Worm (Caenorhabditis elegans) whole organism, L1 larva: ENCODE results near the gene C08E8.3.

ENCODE experiments used
- C04F5.9 ChIP-seq: sonication (generic microtip); optimal IDR thresholded peaks from 2 replicates; lab custom pipeline; 2016; ENCODE audit warnings: missing genetic modification characterization, missing compliant biosample characterization
- C16A3.4 ChIP-seq: fragments of 150-350 bp; optimal IDR thresholded peaks from 2 replicates; lab custom pipeline; 2014; ENCODE audit warnings: missing biosample characterization, missing genetic modification characterization
- C34B4.2 ChIP-seq: sonication (generic microtip); optimal IDR thresholded peaks from 2 replicates; lab custom pipeline; 2017; ENCODE audit warnings: mild to moderate bottlenecking, missing genetic modification characterization, missing compliant biosample characterization
- F16B12.6 ChIP-seq: fragments of 150-350 bp; optimal IDR thresholded peaks from 2 replicates; lab custom pipeline; 2014; ENCODE audit warnings: missing biosample characterization, missing genetic modification characterization
- Y116A8C.19 ChIP-seq: sonication (generic microtip); optimal IDR thresholded peaks from 2 replicates; lab custom pipeline; 2016; ENCODE audit warnings: missing compliant biosample characterization, missing genetic modification characterization, borderline replicate concordance
- aha-1 ChIP-seq: fragments of 150-350 bp; optimal IDR thresholded peaks from 2 replicates; lab custom pipeline; 2014; ENCODE audit warnings: missing biosample characterization, missing genetic modification characterization
- alr-1 ChIP-seq: fragments of 200-800 bp; sonication (Bioruptor generic); optimal IDR thresholded peaks from 2 replicates; lab custom pipeline; 2018; ENCODE audit warnings: borderline replicate concordance, mild to moderate bottlenecking, missing genetic modification characterization, missing compliant biosample characterization
- blmp-1 ChIP-seq: fragments of 150-350 bp; optimal IDR thresholded peaks from 2 replicates; lab custom pipeline; 2014; ENCODE audit warnings: missing biosample characterization, missing genetic modification characterization
- ceh-88 ChIP-seq: fragments of 200-800 bp; sonication (Bioruptor generic); IDR thresholded peaks from 2 replicates; pipeline ENCODE4 v1.3.6; 2022; ENCODE audit warnings: missing genetic modification characterization, missing compliant biosample characterization
- ceh-90 ChIP-seq: sonication (generic microtip); optimal IDR thresholded peaks from 2 replicates; lab custom pipeline; 2016; ENCODE audit warnings: missing genetic modification characterization, missing compliant biosample characterization
- ces-1 ChIP-seq: fragments of 150-350 bp; optimal IDR thresholded peaks from 2 replicates; lab custom pipeline; 2014; ENCODE audit warnings: missing biosample characterization, missing genetic modification reagents, missing genetic modification characterization
- efl-1 ChIP-seq, 4 experiments: fragments of 150-350 bp; optimal IDR thresholded peaks in 3 of 4; peaks in 1 of 4; 1 replicate in 1 of 4; 2 replicates in 3 of 4; lab custom pipeline; 2014; ENCODE audit warnings: missing biosample characterization in 2 of 4, missing genetic modification characterization in 2 of 4, missing genetic modification reagents in 2 of 4
- elt-2 ChIP-seq: sonication (generic microtip); optimal IDR thresholded peaks from 2 replicates; lab custom pipeline; 2016; ENCODE audit warnings: missing genetic modification characterization, mild to moderate bottlenecking, inconsistent platforms, missing compliant biosample characterization, missing genetic modification reagents
- elt-3 ChIP-seq, 6 experiments: fragments of 150-350 bp in 1 of 6; sonication (generic microtip); optimal IDR thresholded peaks; 2 replicates each; lab custom pipeline; 2017 to 2018; ENCODE audit warnings: missing biosample characterization in 6 of 6, missing genetic modification characterization in 6 of 6, inconsistent platforms in 1 of 6
- fos-1 ChIP-seq: fragments of 150-350 bp; optimal IDR thresholded peaks from 2 replicates; lab custom pipeline; 2014; ENCODE audit warnings: missing biosample characterization, missing genetic modification characterization
- grh-1 ChIP-seq: fragments of 200-800 bp; sonication (Bioruptor generic); IDR thresholded peaks from 2 replicates; pipeline ENCODE4 v1.3.6; 2022; ENCODE audit warnings: missing genetic modification reagents, missing genetic modification characterization, missing compliant biosample characterization
- hlh-4 ChIP-seq: sonication (generic microtip); optimal IDR thresholded peaks from 2 replicates; lab custom pipeline; 2016; ENCODE audit warnings: mild to moderate bottlenecking, missing genetic modification characterization, missing compliant biosample characterization
- hpl-2 ChIP-seq: fragments of 150-350 bp; optimal IDR thresholded peaks from 2 replicates; lab custom pipeline; 2014; ENCODE audit warnings: missing biosample characterization, missing genetic modification reagents, missing genetic modification characterization
- irx-1 ChIP-seq: sonication (generic microtip); optimal IDR thresholded peaks from 2 replicates; lab custom pipeline; 2016; ENCODE audit warnings: missing genetic modification characterization, missing compliant biosample characterization
- isw-1 ChIP-seq: fragments of 200-800 bp; sonication (Bioruptor generic); IDR thresholded peaks from 2 replicates; pipeline ENCODE4 v1.3.6; 2022; ENCODE audit warnings: missing genetic modification characterization, missing compliant biosample characterization
- jun-1 ChIP-seq: fragments of 150-350 bp; optimal IDR thresholded peaks from 2 replicates; lab custom pipeline; 2014; ENCODE audit warnings: missing biosample characterization, missing genetic modification reagents, missing genetic modification characterization
- lin-13 ChIP-seq: fragments of 150-350 bp; optimal IDR thresholded peaks from 2 replicates; lab custom pipeline; 2014; ENCODE audit warnings: missing biosample characterization, missing genetic modification reagents, missing genetic modification characterization
- lin-15B ChIP-seq: fragments of 150-350 bp; sonication (generic microtip); optimal IDR thresholded peaks from 3 replicates; lab custom pipeline; 2014; ENCODE audit warnings: missing biosample characterization, missing genetic modification characterization
- lin-35 ChIP-seq, 2 experiments: fragments of 150-350 bp; optimal IDR thresholded peaks; 2 replicates each; lab custom pipeline; 2014; ENCODE audit warnings: missing biosample characterization in 2 of 2, missing genetic modification characterization in 2 of 2, missing genetic modification reagents in 2 of 2
- lin-39 ChIP-seq: fragments of 150-350 bp; optimal IDR thresholded peaks from 2 replicates; lab custom pipeline; 2014; ENCODE audit warnings: missing biosample characterization, missing genetic modification reagents, missing genetic modification characterization
- mef-2 ChIP-seq: fragments of 150-350 bp; optimal IDR thresholded peaks from 2 replicates; lab custom pipeline; 2014; ENCODE audit warnings: missing biosample characterization, missing genetic modification characterization
- nhr-11 ChIP-seq: fragments of 150-350 bp; optimal IDR thresholded peaks from 2 replicates; lab custom pipeline; 2014; ENCODE audit warnings: missing biosample characterization, missing genetic modification characterization
- nhr-12 ChIP-seq: sonication (generic microtip); optimal IDR thresholded peaks from 2 replicates; lab custom pipeline; 2017; ENCODE audit warnings: missing biosample characterization, missing genetic modification characterization
- nhr-19 ChIP-seq: fragments of 200-800 bp; sonication (Bioruptor generic); conservative IDR thresholded peaks from 2 replicates; pipeline ENCODE4 v1.3.6; 2022; ENCODE audit warnings: missing genetic modification characterization, missing compliant biosample characterization
- nhr-237 ChIP-seq: fragments of 150-350 bp; optimal IDR thresholded peaks from 2 replicates; lab custom pipeline; 2014; ENCODE audit warnings: missing biosample characterization, missing genetic modification characterization
- nhr-47 ChIP-seq: sonication (generic microtip); optimal IDR thresholded peaks from 2 replicates; lab custom pipeline; 2016; ENCODE audit warnings: mild to moderate bottlenecking, missing genetic modification characterization, moderate library complexity, missing compliant biosample characterization
- nhr-76 ChIP-seq: sonication (generic microtip); optimal IDR thresholded peaks from 2 replicates; lab custom pipeline; 2017; ENCODE audit warnings: missing biosample characterization, missing genetic modification characterization
- nhr-77 ChIP-seq: fragments of 150-350 bp; optimal IDR thresholded peaks from 2 replicates; lab custom pipeline; 2014; ENCODE audit warnings: missing biosample characterization, missing genetic modification characterization
- pqm-1 ChIP-seq: sonication (generic microtip); optimal IDR thresholded peaks from 3 replicates; lab custom pipeline; 2017; ENCODE audit warnings: missing biosample characterization, missing genetic modification characterization
- rnt-1 ChIP-seq: sonication (generic microtip); optimal IDR thresholded peaks from 2 replicates; lab custom pipeline; 2016; ENCODE audit warnings: mild to moderate bottlenecking, missing genetic modification characterization, moderate library complexity, missing compliant biosample characterization
- skn-1 ChIP-seq: fragments of 150-350 bp; optimal IDR thresholded peaks from 2 replicates; lab custom pipeline; 2014; ENCODE audit warnings: missing biosample characterization, missing genetic modification characterization
- snu-23 ChIP-seq: sonication (generic microtip); optimal IDR thresholded peaks from 2 replicates; lab custom pipeline; 2016; ENCODE audit warnings: missing genetic modification characterization, missing compliant biosample characterization
- sox-4 ChIP-seq: sonication (generic microtip); optimal IDR thresholded peaks from 2 replicates; lab custom pipeline; 2016; ENCODE audit warnings: missing genetic modification characterization, missing compliant biosample characterization
- sup-37 ChIP-seq: fragments of 200-800 bp; sonication (Bioruptor generic); optimal IDR thresholded peaks from 2 replicates; lab custom pipeline; 2018; ENCODE audit warnings: mild to moderate bottlenecking, missing genetic modification characterization, missing compliant biosample characterization
- swsn-7 ChIP-seq: sonication (generic microtip); optimal IDR thresholded peaks from 2 replicates; lab custom pipeline; 2016; ENCODE audit warnings: missing genetic modification characterization, missing compliant biosample characterization
- vab-15 ChIP-seq: sonication (generic microtip); optimal IDR thresholded peaks from 2 replicates; lab custom pipeline; 2017; ENCODE audit warnings: missing genotype, mild to moderate bottlenecking, missing genetic modification characterization, missing compliant biosample characterization
- zip-4 ChIP-seq: fragments of 200-800 bp; sonication (Bioruptor generic); optimal IDR thresholded peaks from 2 replicates; lab custom pipeline; 2018; ENCODE audit warnings: mild to moderate bottlenecking, missing genetic modification characterization, moderate library complexity, missing compliant biosample characterization
- ztf-11 ChIP-seq, 2 experiments: sonication (generic microtip); optimal IDR thresholded peaks; 2 replicates each; lab custom pipeline; 2016 to 2017; ENCODE audit warnings: missing genetic modification characterization in 2 of 2, missing biosample characterization in 1 of 2, missing compliant biosample characterization in 1 of 2

The C08E8.3 gene

DNA sequence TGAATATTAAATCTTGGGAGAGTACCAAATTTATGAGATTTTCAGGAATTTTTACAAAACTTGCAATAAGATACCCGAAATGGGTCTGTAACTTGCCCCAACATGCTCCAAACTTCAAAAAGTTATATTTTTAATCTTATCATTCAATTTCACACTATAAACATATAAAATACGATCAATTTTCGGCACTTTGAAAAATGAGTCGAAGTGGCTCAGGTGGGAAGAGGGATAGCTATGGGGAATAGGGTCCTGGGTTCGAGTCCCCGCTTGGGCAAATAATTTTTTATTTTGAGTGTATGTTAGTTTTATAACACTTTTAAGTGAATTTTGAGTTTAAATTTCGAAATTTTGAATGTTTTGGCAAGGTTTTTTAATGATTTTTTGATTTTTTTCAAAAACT is 21.1 kb downstream of the C08E8.3 start:
- TF ChIP-seq pqm-1 (tag; lab: Kevin White, UChicago) (no peak), lin-39 (no peak), grh-1 (GFP tag; lab: Robert Waterston, UW) (no peak), nhr-47 (no peak), hpl-2 (GFP tag; lab: Kevin White, UChicago) (no peak), alr-1 (tag; lab: Kevin White, UChicago) (no peak), rnt-1 (tag; lab: Kevin White, UChicago) (no peak), aha-1 (tag; lab: Kevin White, UChicago) (no peak), nhr-12 (no peak), Y116A8C.19 (tag; lab: Kevin White, UChicago) (no peak), nhr-11 (tag; lab: Kevin White, UChicago) (no peak)

DNA sequence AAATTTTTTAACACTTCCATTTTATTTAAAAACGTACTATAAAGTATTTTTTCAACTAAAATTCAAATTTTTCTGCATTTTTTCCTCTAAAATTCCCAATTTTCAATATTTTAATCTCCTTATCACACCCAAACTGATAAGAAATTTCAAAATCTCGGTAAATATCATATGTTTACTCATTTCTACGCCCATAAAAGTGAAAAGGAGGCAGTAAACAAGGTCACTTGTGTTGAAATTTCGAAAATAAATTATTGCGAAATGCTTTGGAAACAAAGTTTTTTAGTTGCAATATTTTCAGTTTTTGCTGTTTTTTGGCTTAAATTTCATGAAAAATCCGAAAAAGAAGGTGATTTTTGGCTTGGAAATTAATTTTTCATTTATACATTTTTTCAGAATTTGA is 21.6 kb downstream of the C08E8.3 start, which contains the start of gene C08E8.4:
Gene C08E8.4, plus strand, starts transcription at position 268 of the 400 bp plus-strand sequence.
- peak in 1 of 2 experiments; percentile 30 for TF ChIP-seq lin-35 (GFP tag; optimal IDR thresholded peaks at IDR 0.05; lab: Kevin White, UChicago)
- no peak for TF ChIP-seq mef-2 (tag; lab: Kevin White, UChicago)
- TF ChIP-seq elt-2 (tag; lab: Kevin White, UChicago): peak; percentile 82
- TF ChIP-seq elt-3 (tag; optimal IDR thresholded peaks at IDR 0.05; lab: Kevin White, UChicago): peak in 2 of 6 experiments; percentile 23 to 25
- TF ChIP-seq sup-37 (GFP tag; lab: Kevin White, UChicago): no peak

DNA sequence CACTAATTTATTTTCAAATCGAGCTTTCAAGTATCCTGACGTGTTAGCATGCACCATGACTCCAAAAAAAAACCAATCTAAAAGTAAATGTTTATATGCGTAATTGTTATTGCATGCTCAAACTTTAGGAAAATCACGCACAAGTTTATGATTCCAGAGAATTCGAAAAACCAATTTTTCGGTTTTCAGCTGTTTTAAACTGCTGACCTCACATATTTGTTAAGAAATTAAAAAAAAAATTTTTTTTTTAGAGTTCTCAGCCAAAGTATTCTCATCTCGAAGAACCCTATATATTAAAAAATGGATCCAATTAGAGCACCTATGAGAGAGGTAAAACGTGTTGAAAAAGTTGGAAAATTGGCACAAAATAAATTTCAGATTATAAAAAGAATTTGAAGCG is 24.3 kb downstream of the C08E8.3 start, which contains the start of gene Y51A2B.2:
Gene Y51A2B.2, plus strand, starts transcription at position 301 of the 400 bp plus-strand sequence.
- TF ChIP-seq blmp-1: no peak
- no peak for TF ChIP-seq nhr-77 (tag; lab: Kevin White, UChicago)
- no peak for TF ChIP-seq jun-1
- no peak for TF ChIP-seq nhr-47
- TF ChIP-seq vab-15 (tag; lab: Kevin White, UChicago): no peak
- no peak for TF ChIP-seq hpl-2 (GFP tag; lab: Kevin White, UChicago)
- TF ChIP-seq nhr-237 (tag; lab: Kevin White, UChicago): no peak

DNA sequence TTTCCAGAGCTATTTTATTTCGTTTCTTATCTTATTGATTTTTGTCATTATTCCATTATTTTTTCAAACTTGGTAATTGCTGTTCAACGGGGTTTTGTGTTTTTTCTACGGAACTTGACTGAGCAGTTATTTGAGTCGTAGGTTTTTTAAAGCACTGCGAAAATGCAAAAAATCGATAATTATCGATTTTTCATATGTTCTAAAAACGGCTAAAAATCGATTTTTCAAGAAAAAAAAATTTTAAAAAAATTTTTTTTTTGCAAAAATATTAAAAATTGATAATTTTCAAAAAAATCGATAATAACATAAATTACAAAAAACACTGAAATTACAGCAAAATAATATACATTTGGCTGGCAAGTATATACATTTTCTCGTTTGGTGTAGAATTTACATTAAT is 25.6 kb downstream of the C08E8.3 start:
- no peak for TF ChIP-seq nhr-12
- TF ChIP-seq ceh-88 (GFP tag; lab: Robert Waterston, UW): no peak
- TF ChIP-seq lin-13: no peak
- no peak for TF ChIP-seq Y116A8C.19 (tag; lab: Kevin White, UChicago)
- TF ChIP-seq skn-1 (tag; lab: Kevin White, UChicago): no peak
- TF ChIP-seq hlh-4: no peak
- TF ChIP-seq, all 84 proteins: peak for 0

DNA sequence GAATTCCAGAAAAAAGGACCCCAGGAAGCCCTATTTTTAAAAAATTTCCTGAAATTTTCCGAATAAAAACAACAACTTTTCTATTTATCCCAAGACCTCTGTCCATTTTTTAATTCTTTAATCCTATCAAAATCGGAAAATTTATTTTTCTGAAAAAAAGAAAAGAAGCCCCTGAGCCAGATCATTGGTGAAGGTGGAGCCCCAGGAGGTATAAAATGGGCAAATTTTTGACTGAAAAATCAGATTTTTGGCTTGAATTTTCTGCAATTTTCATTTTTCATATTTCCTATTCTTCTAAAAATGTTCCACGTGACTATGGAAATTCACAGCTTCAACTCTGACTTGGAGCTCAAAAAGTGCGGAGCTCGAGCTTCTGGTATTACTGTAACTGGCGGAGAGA is 28.9 kb downstream of the C08E8.3 start, which contains the start of gene Y51A2B.8:
Gene Y51A2B.8, plus strand, starts transcription at position 301 of the 400 bp plus-strand sequence.
- TF ChIP-seq hlh-4 (no peak), zip-4 (GFP tag; lab: Kevin White, UChicago) (no peak), C04F5.9 (tag; lab: Kevin White, UChicago) (no peak), lin-15B (tag; lab: Kevin White, UChicago) (no peak), ceh-90 (tag; lab: Kevin White, UChicago) (no peak), ztf-11 (tag; optimal IDR thresholded peaks at IDR 0.05; lab: Kevin White, UChicago) (no peak), Y116A8C.19 (tag; lab: Kevin White, UChicago) (no peak), C34B4.2 (tag; lab: Kevin White, UChicago) (no peak)

DNA sequence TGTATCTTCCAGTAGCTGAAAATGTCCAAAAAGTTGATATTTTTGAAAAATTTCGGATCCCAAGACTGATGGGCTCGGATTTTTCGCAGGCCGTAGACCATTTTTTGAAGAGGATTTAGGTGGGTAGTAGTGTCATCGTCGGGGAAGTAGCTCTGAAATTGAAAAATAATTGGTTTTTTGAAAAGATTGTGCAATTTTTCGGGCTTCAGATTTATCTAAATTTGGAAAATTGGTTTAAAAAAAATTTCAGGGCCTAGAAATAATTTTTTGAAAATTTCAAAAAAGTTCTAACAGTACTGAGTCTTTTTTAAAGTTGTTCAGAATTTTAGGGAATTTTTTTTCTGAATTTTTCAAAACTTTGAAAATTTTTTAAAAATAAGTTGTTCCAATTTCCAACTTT is 32.7 kb downstream of the C08E8.3 start, which contains the start of gene nhr-288:
Gene nhr-288, minus strand, starts transcription at position 101 of the 400 bp plus-strand sequence.
- TF ChIP-seq jun-1 (no peak), ces-1 (GFP tag; lab: Kevin White, UChicago) (no peak), isw-1 (no peak), efl-1 (optimal IDR thresholded peaks at IDR 0.05; lab: Kevin White, UChicago) (no peak), efl-1 (GFP tag; optimal IDR thresholded peaks at IDR 0.05 in 1 of 2; lab: Kevin White, UChicago) (no peak), nhr-47 (no peak), nhr-77 (tag; lab: Kevin White, UChicago) (no peak), irx-1 (no peak), nhr-76 (no peak), snu-23 (GFP tag; lab: Kevin White, UChicago) (no peak), nhr-19 (no peak), nhr-12 (no peak), fos-1 (tag; lab: Kevin White, UChicago) (no peak), sox-4 (tag; lab: Kevin White, UChicago) (no peak), swsn-7 (tag; lab: Kevin White, UChicago) (no peak), C16A3.4 (tag; lab: Kevin White, UChicago) (no peak), lin-13 (no peak), F16B12.6 (no peak)
